Worm (Caenorhabditis elegans) whole organism, L1 larva: ENCODE measurements around the gene dylt-2.

ENCODE experiments used
- C04F5.9 ChIP-seq: sonication (generic microtip); optimal IDR thresholded peaks from 2 replicates; lab custom pipeline; 2016; ENCODE audit warnings: missing genetic modification characterization, missing compliant biosample characterization
- C16A3.4 ChIP-seq: fragments of 150-350 bp; optimal IDR thresholded peaks from 2 replicates; lab custom pipeline; 2014; ENCODE audit warnings: missing biosample characterization, missing genetic modification characterization
- aha-1 ChIP-seq: fragments of 150-350 bp; optimal IDR thresholded peaks from 2 replicates; lab custom pipeline; 2014; ENCODE audit warnings: missing biosample characterization, missing genetic modification characterization
- alr-1 ChIP-seq: fragments of 200-800 bp; sonication (Bioruptor generic); optimal IDR thresholded peaks from 2 replicates; lab custom pipeline; 2018; ENCODE audit warnings: borderline replicate concordance, mild to moderate bottlenecking, missing genetic modification characterization, missing compliant biosample characterization
- blmp-1 ChIP-seq: fragments of 150-350 bp; optimal IDR thresholded peaks from 2 replicates; lab custom pipeline; 2014; ENCODE audit warnings: missing biosample characterization, missing genetic modification characterization
- ceh-63 ChIP-seq: fragments of 200-800 bp; sonication (Bioruptor generic); optimal IDR thresholded peaks from 2 replicates; lab custom pipeline; 2018; ENCODE audit warnings: mild to moderate bottlenecking, missing genetic modification characterization, missing compliant biosample characterization
- ceh-8 ChIP-seq: fragments of 200-800 bp; sonication (Bioruptor generic); optimal IDR thresholded peaks from 2 replicates; lab custom pipeline; 2018; ENCODE audit warnings: mild to moderate bottlenecking, missing genetic modification characterization, moderate library complexity, missing compliant biosample characterization
- ceh-88 ChIP-seq: fragments of 200-800 bp; sonication (Bioruptor generic); IDR thresholded peaks from 2 replicates; pipeline ENCODE4 v1.3.6; 2022; ENCODE audit warnings: missing genetic modification characterization, missing compliant biosample characterization
- ceh-90 ChIP-seq: sonication (generic microtip); optimal IDR thresholded peaks from 2 replicates; lab custom pipeline; 2016; ENCODE audit warnings: missing genetic modification characterization, missing compliant biosample characterization
- ces-1 ChIP-seq: fragments of 150-350 bp; optimal IDR thresholded peaks from 2 replicates; lab custom pipeline; 2014; ENCODE audit warnings: missing biosample characterization, missing genetic modification reagents, missing genetic modification characterization
- dpl-1 ChIP-seq, 3 experiments: fragments of 150-350 bp in 2 of 3; sonication (generic microtip) in 1 of 3; optimal IDR thresholded peaks; 2 replicates each; lab custom pipeline; 2014 to 2017; ENCODE audit warnings: missing biosample characterization in 3 of 3, missing genetic modification characterization in 3 of 3, missing genetic modification reagents in 3 of 3
- efl-1 ChIP-seq, 4 experiments: fragments of 150-350 bp; optimal IDR thresholded peaks in 3 of 4; peaks in 1 of 4; 1 replicate in 1 of 4; 2 replicates in 3 of 4; lab custom pipeline; 2014; ENCODE audit warnings: missing biosample characterization in 2 of 4, missing genetic modification characterization in 2 of 4, missing genetic modification reagents in 2 of 4
- egl-13 ChIP-seq: sonication (generic microtip); optimal IDR thresholded peaks from 2 replicates; lab custom pipeline; 2016; ENCODE audit warnings: missing genotype, missing genetic modification reagents, missing genetic modification characterization, missing compliant biosample characterization
- egl-27 ChIP-seq, 2 experiments: fragments of 150-350 bp in 1 of 2; sonication (generic microtip); optimal IDR thresholded peaks; 3 replicates each; lab custom pipeline; 2017 to 2018; ENCODE audit warnings: missing biosample characterization in 2 of 2, missing genetic modification characterization in 2 of 2, missing genetic modification reagents in 2 of 2
- fkh-10 ChIP-seq: sonication (generic microtip); optimal IDR thresholded peaks from 2 replicates; lab custom pipeline; 2017; ENCODE audit warnings: missing biosample characterization, missing genetic modification reagents, missing genetic modification characterization
- fkh-4 ChIP-seq: sonication (generic microtip); optimal IDR thresholded peaks from 2 replicates; lab custom pipeline; 2016; ENCODE audit warnings: missing compliant biosample characterization, missing genetic modification characterization, borderline replicate concordance
- hlh-17 ChIP-seq: fragments of 200-800 bp; sonication (Bioruptor generic); optimal IDR thresholded peaks from 2 replicates; lab custom pipeline; 2018; ENCODE audit warnings: missing genetic modification characterization, mild to moderate bottlenecking, missing compliant biosample characterization, moderate library complexity, borderline replicate concordance
- isw-1 ChIP-seq: fragments of 200-800 bp; sonication (Bioruptor generic); IDR thresholded peaks from 2 replicates; pipeline ENCODE4 v1.3.6; 2022; ENCODE audit warnings: missing genetic modification characterization, missing compliant biosample characterization
- jun-1 ChIP-seq: fragments of 150-350 bp; optimal IDR thresholded peaks from 2 replicates; lab custom pipeline; 2014; ENCODE audit warnings: missing biosample characterization, missing genetic modification reagents, missing genetic modification characterization
- lin-13 ChIP-seq: fragments of 150-350 bp; optimal IDR thresholded peaks from 2 replicates; lab custom pipeline; 2014; ENCODE audit warnings: missing biosample characterization, missing genetic modification reagents, missing genetic modification characterization
- lin-14 ChIP-seq: fragments of 200-800 bp; sonication (Bioruptor generic); optimal IDR thresholded peaks from 2 replicates; lab custom pipeline; 2018; ENCODE audit warnings: mild to moderate bottlenecking, missing genetic modification characterization, moderate library complexity, missing compliant biosample characterization
- lin-35 ChIP-seq, 2 experiments: fragments of 150-350 bp; optimal IDR thresholded peaks; 2 replicates each; lab custom pipeline; 2014; ENCODE audit warnings: missing biosample characterization in 2 of 2, missing genetic modification characterization in 2 of 2, missing genetic modification reagents in 2 of 2
- lsy-2 ChIP-seq, 2 experiments: fragments of 150-350 bp; optimal IDR thresholded peaks; 2 replicates each; lab custom pipeline; 2014; ENCODE audit warnings: missing biosample characterization in 2 of 2, missing genetic modification characterization in 2 of 2
- mab-9 ChIP-seq: fragments of 200-800 bp; sonication (Bioruptor generic); IDR thresholded peaks from 2 replicates; pipeline ENCODE4 v1.3.6; 2022; ENCODE audit warnings: missing genetic modification reagents, missing genetic modification characterization, missing compliant biosample characterization
- mdl-1 ChIP-seq, 2 experiments: fragments of 150-350 bp; optimal IDR thresholded peaks; 2 replicates each; lab custom pipeline; 2014 to 2017; ENCODE audit warnings: missing biosample characterization in 2 of 2, missing genetic modification characterization in 2 of 2, inconsistent platforms in 1 of 2
- mef-2 ChIP-seq: fragments of 150-350 bp; optimal IDR thresholded peaks from 2 replicates; lab custom pipeline; 2014; ENCODE audit warnings: missing biosample characterization, missing genetic modification characterization
- mep-1 ChIP-seq: fragments of 150-350 bp; optimal IDR thresholded peaks from 2 replicates; lab custom pipeline; 2014; ENCODE audit warnings: missing biosample characterization, missing genetic modification characterization
- nhr-11 ChIP-seq: fragments of 150-350 bp; optimal IDR thresholded peaks from 2 replicates; lab custom pipeline; 2014; ENCODE audit warnings: missing biosample characterization, missing genetic modification characterization
- nhr-12 ChIP-seq: sonication (generic microtip); optimal IDR thresholded peaks from 2 replicates; lab custom pipeline; 2017; ENCODE audit warnings: missing biosample characterization, missing genetic modification characterization
- nhr-20 ChIP-seq: sonication (generic microtip); optimal IDR thresholded peaks from 2 replicates; lab custom pipeline; 2016; ENCODE audit warnings: mild to moderate bottlenecking, missing genetic modification characterization, missing compliant biosample characterization
- nhr-47 ChIP-seq: sonication (generic microtip); optimal IDR thresholded peaks from 2 replicates; lab custom pipeline; 2016; ENCODE audit warnings: mild to moderate bottlenecking, missing genetic modification characterization, moderate library complexity, missing compliant biosample characterization
- nhr-85 ChIP-seq: sonication (generic microtip); peaks from one replicate; lab custom pipeline; 2016; ENCODE audit warnings: missing genetic modification characterization, inconsistent platforms, missing compliant biosample characterization
- nhr-90 ChIP-seq: sonication (generic microtip); optimal IDR thresholded peaks from 2 replicates; lab custom pipeline; 2016; ENCODE audit warnings: mild to moderate bottlenecking, missing genetic modification characterization, missing compliant biosample characterization; ENCODE audit not compliant: poor library complexity
- pag-3 ChIP-seq: sonication (generic microtip); optimal IDR thresholded peaks from 2 replicates; lab custom pipeline; 2017; ENCODE audit warnings: missing genetic modification characterization, mild to moderate bottlenecking, missing compliant biosample characterization, antibody characterized with exemption, borderline replicate concordance; ENCODE audit not compliant: insufficient read depth
- rnt-1 ChIP-seq: sonication (generic microtip); optimal IDR thresholded peaks from 2 replicates; lab custom pipeline; 2016; ENCODE audit warnings: mild to moderate bottlenecking, missing genetic modification characterization, moderate library complexity, missing compliant biosample characterization
- snu-23 ChIP-seq: sonication (generic microtip); optimal IDR thresholded peaks from 2 replicates; lab custom pipeline; 2016; ENCODE audit warnings: missing genetic modification characterization, missing compliant biosample characterization
- tbx-2 ChIP-seq: sonication (generic microtip); optimal IDR thresholded peaks from 2 replicates; lab custom pipeline; 2016; ENCODE audit warnings: missing genetic modification characterization, missing compliant biosample characterization
- tlp-1 ChIP-seq: fragments of 150-350 bp; optimal IDR thresholded peaks from 2 replicates; lab custom pipeline; 2014; ENCODE audit warnings: missing biosample characterization, missing genetic modification characterization
- unc-130 ChIP-seq: fragments of 150-350 bp; optimal IDR thresholded peaks from 2 replicates; lab custom pipeline; 2017; ENCODE audit warnings: missing biosample characterization, missing genetic modification characterization, inconsistent platforms
- vab-15 ChIP-seq: sonication (generic microtip); optimal IDR thresholded peaks from 2 replicates; lab custom pipeline; 2017; ENCODE audit warnings: missing genotype, mild to moderate bottlenecking, missing genetic modification characterization, missing compliant biosample characterization
- xbp-1 ChIP-seq: sonication (generic microtip); optimal IDR thresholded peaks from 2 replicates; lab custom pipeline; 2016; ENCODE audit warnings: missing genetic modification characterization, missing compliant biosample characterization
- zag-1 ChIP-seq: fragments of 150-350 bp; optimal IDR thresholded peaks from 2 replicates; lab custom pipeline; 2014; ENCODE audit warnings: missing biosample characterization, missing genetic modification characterization
- zip-4 ChIP-seq: fragments of 200-800 bp; sonication (Bioruptor generic); optimal IDR thresholded peaks from 2 replicates; lab custom pipeline; 2018; ENCODE audit warnings: mild to moderate bottlenecking, missing genetic modification characterization, moderate library complexity, missing compliant biosample characterization
- ztf-11 ChIP-seq, 2 experiments: sonication (generic microtip); optimal IDR thresholded peaks; 2 replicates each; lab custom pipeline; 2016 to 2017; ENCODE audit warnings: missing genetic modification characterization in 2 of 2, missing biosample characterization in 1 of 2, missing compliant biosample characterization in 1 of 2

Gene dylt-2

ce11 chrX:8917730-8918129 lies 22.2 kb downstream of the dylt-2 start:
- TF ChIP-seq ces-1 (GFP tag; lab: Kevin White, UChicago), result no peak
- no peak for TF ChIP-seq blmp-1 (tag; lab: Kevin White, UChicago)
- no peak for TF ChIP-seq hlh-17 (GFP tag; lab: Kevin White, UChicago)
- no peak for TF ChIP-seq fkh-4 (tag; lab: Kevin White, UChicago)

ce11 chrX:8911077-8911476 lies 28.9 kb downstream of the dylt-2 start, which contains the start of gene cyn-8:
cyn-8 (plus strand) TSS chrX:8911293.
- TF ChIP-seq zag-1 (tag; lab: Kevin White, UChicago) (no peak), C16A3.4 (peak; percentile 15), ceh-90 (tag; lab: Kevin White, UChicago) (no peak), lin-13 (GFP tag; lab: Kevin White, UChicago) (no peak), jun-1 (tag; lab: Kevin White, UChicago) (no peak), efl-1 (optimal IDR thresholded peaks at IDR 0.05; lab: Kevin White, UChicago) (peak; percentile 14 to 16), efl-1 (GFP tag; optimal IDR thresholded peaks at IDR 0.05 in 1 of 2; lab: Kevin White, UChicago) (peak; percentile 7 to 93), lin-35 (GFP tag; optimal IDR thresholded peaks at IDR 0.05; lab: Kevin White, UChicago) (peak; percentile 10 to 76), egl-27 (tag; optimal IDR thresholded peaks at IDR 0.05; lab: Kevin White, UChicago) (no peak), pag-3 (tag; lab: Kevin White, UChicago) (no peak), vab-15 (tag; lab: Kevin White, UChicago) (no peak), rnt-1 (peak; percentile 21), nhr-90 (tag; lab: Kevin White, UChicago) (peak; percentile 9), lin-14 (peak; percentile 49), snu-23 (GFP tag; lab: Kevin White, UChicago) (peak; percentile 53), ceh-88 (GFP tag; lab: Robert Waterston, UW) (no peak), tbx-2 (tag; lab: Kevin White, UChicago) (no peak), mep-1 (tag; lab: Kevin White, UChicago) (peak; percentile 24), nhr-85 (tag; lab: Kevin White, UChicago) (peak; percentile 68), zip-4 (no peak), mdl-1 (tag; optimal IDR thresholded peaks at IDR 0.05; lab: Kevin White, UChicago) (peak in 1 of 2 experiments; percentile 53), nhr-12 (no peak), aha-1 (tag; lab: Kevin White, UChicago) (no peak), isw-1 (GFP tag; lab: Robert Waterston, UW) (no peak), tlp-1 (no peak), egl-13 (tag; lab: Kevin White, UChicago) (no peak), nhr-11 (tag; lab: Kevin White, UChicago) (no peak), ceh-8 (no peak), fkh-10 (GFP tag; lab: Kevin White, UChicago) (no peak), ceh-63 (GFP tag; lab: Kevin White, UChicago) (no peak), xbp-1 (peak; percentile 25), mab-9 (GFP tag; lab: Robert Waterston, UW) (no peak), ztf-11 (tag; optimal IDR thresholded peaks at IDR 0.05; lab: Kevin White, UChicago) (no peak), alr-1 (tag; lab: Kevin White, UChicago) (no peak), mef-2 (tag; lab: Kevin White, UChicago) (no peak), lsy-2 (tag; optimal IDR thresholded peaks at IDR 0.05; lab: Kevin White, UChicago) (peak in 1 of 2 experiments; percentile 41), nhr-20 (tag; lab: Kevin White, UChicago) (peak; percentile 15), nhr-47 (tag; lab: Kevin White, UChicago) (peak; percentile 15), unc-130 (tag; lab: Kevin White, UChicago) (peak; percentile 40), dpl-1 (GFP tag; optimal IDR thresholded peaks at IDR 0.05; lab: Kevin White, UChicago) (peak in 2 of 3 experiments; percentile 33 to 45), C04F5.9 (tag; lab: Kevin White, UChicago) (no peak)
- TF ChIP-seq, all 84 proteins: peak for 16
